Worm (Caenorhabditis elegans): ENCODE data around the gene abu-13.
A peak's percentile ranks its signal among the peaks of the same experiment; 100 is the strongest.

abu-13 gene

ce11 chrIII:6988060-6988459, 42.4 kb upstream of the abu-13 start:
- TF ChIP-seq unc-62 (GFP tag; optimal IDR thresholded peaks at IDR 0.05 in 1 of 2) (peak in 1 of 2 experiments; percentile 95), unc-62 (tag; optimal IDR thresholded peaks at IDR 0.05) (no peak), hif-1 (tag; optimal IDR thresholded peaks at IDR 0.05) (peak in 1 of 2 experiments; percentile 8), hlh-11 (tag; optimal IDR thresholded peaks at IDR 0.05) (peak; percentile 52), ceh-20 (GFP tag; IDR thresholded peaks at IDR 0.05) (peak; percentile 72; the same call in 1 of the 2 replicates), nhr-42 (GFP tag; IDR thresholded peaks at IDR 0.05) (no peak), lsy-2 (tag; optimal IDR thresholded peaks at IDR 0.05) (peak in 1 of 2 experiments; percentile 59), dve-1 (tag; optimal IDR thresholded peaks at IDR 0.05; ENCODE audit: insufficient read depth) (peak; percentile 3), madf-9 (GFP tag; conservative IDR thresholded peaks at IDR 0.05) (no peak), aha-1 (tag) (peak; percentile 90), daf-16 (GFP tag; optimal IDR thresholded peaks at IDR 0.05) (peak in 1 of 2 experiments; percentile 91), daf-16 (tag; optimal IDR thresholded peaks at IDR 0.05) (no peak), tag-97 (GFP tag; IDR thresholded peaks at IDR 0.05) (no peak), mep-1 (tag; optimal IDR thresholded peaks at IDR 0.05) (peak; percentile 27), nhr-11 (tag; optimal IDR thresholded peaks at IDR 0.05) (peak; percentile 80), nhr-28 (tag; optimal IDR thresholded peaks at IDR 0.05) (no peak)

- TF ChIP-seq Y48G9A.11 (GFP tag; IDR thresholded peaks at IDR 0.05), result 0 out of 2 replicates have a peak, but pooled peaks have one; percentile 24
- peak; percentile 38 for TF ChIP-seq lin-38 (GFP tag; IDR thresholded peaks at IDR 0.05)
Observed at ce11 chrIII:6985125-6985524, 39.4 kb upstream of the abu-13 start.

- TF ChIP-seq lsy-2 (tag; optimal IDR thresholded peaks at IDR 0.05) (peak; percentile 9 to 28), T26A8.4 (GFP tag; IDR thresholded peaks at IDR 0.05) (peak; percentile 14; the same call in 1 of the 2 replicates), hmg-1.1 (GFP tag; IDR thresholded peaks at IDR 0.05) (0 out of 2 replicates have a peak, but pooled peaks have one; percentile 41), lin-38 (GFP tag; IDR thresholded peaks at IDR 0.05) (peak; percentile 44; the same call in 1 of the 2 replicates), Y48G9A.11 (GFP tag; IDR thresholded peaks at IDR 0.05) (peak; percentile 52; the same call in 1 of the 2 replicates)
Observed at ce11 chrIII:6981989-6982553, 36.4 kb upstream of the abu-13 start, which contains the start of gene F31E3.6. Gene F31E3.6 (plus strand): TSS chrIII:6982081.

- TF ChIP-seq unc-62 (GFP tag; optimal IDR thresholded peaks at IDR 0.05 in 1 of 2) (peak in 1 of 2 experiments; percentile 65), unc-62 (tag; optimal IDR thresholded peaks at IDR 0.05) (no peak), nhr-111 (GFP tag; optimal IDR thresholded peaks at IDR 0.05) (no peak)
Observed at ce11 chrIII:6979584-6979983, 33.9 kb upstream of the abu-13 start, which contains the start of gene ceh-20. Gene ceh-20 (plus strand): TSS chrIII:6979884.

- TF ChIP-seq zag-1 (tag; optimal IDR thresholded peaks at IDR 0.05) (no peak), nhr-42 (GFP tag; IDR thresholded peaks at IDR 0.05) (no peak), ZK337.2 (GFP tag; IDR thresholded peaks at IDR 0.05) (no peak), ctbp-1 (GFP tag; IDR thresholded peaks at IDR 0.05) (peak; percentile 69), F49E8.2 (tag; optimal IDR thresholded peaks at IDR 0.05; ENCODE audit: borderline replicate concordance) (no peak), lin-1 (GFP tag; IDR thresholded peaks at IDR 0.05) (no peak), skn-1 (tag; optimal IDR thresholded peaks at IDR 0.05) (no peak), nhr-28 (tag; optimal IDR thresholded peaks at IDR 0.05) (peak; percentile 77), nhr-6 (tag; optimal IDR thresholded peaks at IDR 0.05) (no peak), ceh-62 (tag; optimal IDR thresholded peaks at IDR 0.05) (no peak), nhr-10 (tag; optimal IDR thresholded peaks at IDR 0.05) (peak; percentile 33), hlh-11 (tag; optimal IDR thresholded peaks at IDR 0.05) (peak; percentile 75), nhr-111 (GFP tag; optimal IDR thresholded peaks at IDR 0.05) (no peak), tra-1 (GFP tag; IDR thresholded peaks at IDR 0.05) (0 out of 2 replicates have a peak, but pooled peaks have one; percentile 11), madf-5 (GFP tag; IDR thresholded peaks at IDR 0.05) (no peak), egl-27 (tag; optimal IDR thresholded peaks at IDR 0.05) (no peak), lim-7 (GFP tag; IDR thresholded peaks at IDR 0.05) (no peak), set-16 (GFP tag; IDR thresholded peaks at IDR 0.05) (no peak), ZK546.5 (tag; optimal IDR thresholded peaks at IDR 0.05) (no peak), lin-15B (tag; optimal IDR thresholded peaks at IDR 0.05) (no peak), jun-1 (tag; optimal IDR thresholded peaks at IDR 0.05) (no peak), lsy-2 (tag; optimal IDR thresholded peaks at IDR 0.05) (peak; percentile 61 to 87), aha-1 (tag) (peak; percentile 35), daf-16 (GFP tag; optimal IDR thresholded peaks at IDR 0.05) (peak in 1 of 2 experiments; percentile 4), daf-16 (tag; optimal IDR thresholded peaks at IDR 0.05) (no peak), ceh-44 (GFP tag; IDR thresholded peaks at IDR 0.05) (no peak), unc-39 (tag; optimal IDR thresholded peaks at IDR 0.05) (no peak), Y105C5A.15 (GFP tag; IDR thresholded peaks at IDR 0.05) (no peak), egl-43 (GFP tag; IDR thresholded peaks at IDR 0.05) (no peak)
Observed at ce11 chrIII:6978875-6979274, 33.2 kb upstream of the abu-13 start.

Data from whole organism, L4 larva.